Fruit fly (Drosophila melanogaster) whole organism, embryonic: Measurements from ENCODE around the gene Actn3.

Source experiments
- Atf3 ChIP-seq: fragments of 200-800 bp; sonication (Bioruptor generic); optimal IDR thresholded peaks from 3 replicates; lab custom pipeline; 2016; ENCODE audit warnings: missing biosample characterization, missing genetic modification characterization
- B-H1 ChIP-seq: fragments of 200-800 bp; sonication (Bioruptor generic); IDR thresholded peaks from 3 replicates; pipeline ENCODE4 v1.3.6; 2022; ENCODE audit warnings: missing biosample characterization, missing genetic modification characterization
- CG10209 ChIP-seq: fragments of 200-800 bp; sonication (Bioruptor generic); optimal IDR thresholded peaks from 3 replicates; lab custom pipeline; 2017; ENCODE audit warnings: missing biosample characterization, mild to moderate bottlenecking, missing genetic modification characterization, missing genetic modification reagents
- CG10274 ChIP-seq: fragments of 200-800 bp; sonication (Bioruptor generic); optimal IDR thresholded peaks from 3 replicates; lab custom pipeline; 2017; ENCODE audit warnings: missing biosample characterization, mild to moderate bottlenecking, missing genetic modification characterization
- CG10366 ChIP-seq: fragments of 200-800 bp; sonication (Bioruptor generic); IDR thresholded peaks from 2 replicates; pipeline ENCODE4 v1.3.6; 2022; ENCODE audit warnings: missing biosample characterization, missing genetic modification characterization
- CG10462 ChIP-seq: fragments of 200-800 bp; sonication (Bioruptor generic); optimal IDR thresholded peaks from 2 replicates; lab custom pipeline; 2016; ENCODE audit warnings: missing biosample characterization, missing genetic modification characterization
- CG12104 ChIP-seq: fragments of 200-800 bp; sonication (Bioruptor generic); optimal IDR thresholded peaks from 3 replicates; lab custom pipeline; 2016; ENCODE audit warnings: missing biosample characterization, missing genetic modification characterization
- CG12219 ChIP-seq: fragments of 200-800 bp; sonication (Bioruptor generic); optimal IDR thresholded peaks from 3 replicates; lab custom pipeline; 2018; ENCODE audit warnings: missing biosample characterization, mild to moderate bottlenecking, missing genetic modification characterization
- CG12236 ChIP-seq: fragments of 200-800 bp; sonication (Bioruptor generic); optimal IDR thresholded peaks from 2 replicates; lab custom pipeline; 2016; ENCODE audit warnings: missing biosample characterization, missing genetic modification characterization
- CG13424 ChIP-seq: fragments of 200-800 bp; sonication (Bioruptor generic); optimal IDR thresholded peaks from 2 replicates; lab custom pipeline; 2019; ENCODE audit warnings: missing biosample characterization, mild to moderate bottlenecking, missing genetic modification characterization, moderate library complexity
- CG17186 ChIP-seq: fragments of 200-800 bp; sonication (Bioruptor generic); optimal IDR thresholded peaks from 3 replicates; lab custom pipeline; 2017; ENCODE audit warnings: missing biosample characterization, missing genetic modification reagents, missing genetic modification characterization
- CG18476 ChIP-seq: fragments of 200-800 bp; sonication (Bioruptor generic); optimal IDR thresholded peaks from 2 replicates; lab custom pipeline; 2016; ENCODE audit warnings: missing biosample characterization, mild to moderate bottlenecking, missing genetic modification characterization
- CG2202 ChIP-seq: fragments of 200-800 bp; sonication (Bioruptor generic); optimal IDR thresholded peaks from 2 replicates; lab custom pipeline; 2018; ENCODE audit warnings: missing biosample characterization, mild to moderate bottlenecking, missing genetic modification characterization
- CG32772 ChIP-seq: fragments of 200-800 bp; sonication (Bioruptor generic); IDR thresholded peaks from 2 replicates; pipeline ENCODE4 v1.3.6; 2022; ENCODE audit warnings: missing biosample characterization, missing genetic modification characterization
- CG4282 ChIP-seq: fragments of 200-800 bp; sonication (Bioruptor generic); optimal IDR thresholded peaks from 2 replicates; lab custom pipeline; 2016; ENCODE audit warnings: missing biosample characterization, missing genetic modification characterization
- CG5245 ChIP-seq: fragments of 200-800 bp; sonication (Bioruptor generic); optimal IDR thresholded peaks from 3 replicates; lab custom pipeline; 2016; ENCODE audit warnings: missing biosample characterization, missing genetic modification characterization
- CG6254 ChIP-seq: fragments of 200-800 bp; sonication (Bioruptor generic); optimal IDR thresholded peaks from 3 replicates; lab custom pipeline; 2017; ENCODE audit warnings: mild to moderate bottlenecking, missing biosample characterization, missing genetic modification reagents, missing genetic modification characterization
- CG6813 ChIP-seq: fragments of 200-800 bp; sonication (Bioruptor generic); optimal IDR thresholded peaks from 2 replicates; lab custom pipeline; 2017; ENCODE audit warnings: missing biosample characterization, missing genetic modification characterization, mild to moderate bottlenecking, moderate library complexity, missing genetic modification reagents
- CHES-1-like ChIP-seq: fragments of 200-800 bp; sonication (Bioruptor generic); optimal IDR thresholded peaks from 2 replicates; lab custom pipeline; 2016; ENCODE audit warnings: missing biosample characterization, missing genetic modification characterization
- D19A ChIP-seq: fragments of 200-800 bp; optimal IDR thresholded peaks from 3 replicates; lab custom pipeline; 2019; ENCODE audit warnings: missing biosample characterization, mild to moderate bottlenecking, missing genetic modification characterization, moderate library complexity
- Dad ChIP-seq: fragments of 200-800 bp; sonication (Bioruptor generic); optimal IDR thresholded peaks from 3 replicates; lab custom pipeline; 2016; ENCODE audit warnings: missing biosample characterization, missing genetic modification characterization
- HHEX ChIP-seq: fragments of 200-800 bp; sonication (Bioruptor generic); optimal IDR thresholded peaks from 3 replicates; lab custom pipeline; 2017; ENCODE audit warnings: missing biosample characterization, mild to moderate bottlenecking, missing genetic modification characterization, missing genetic modification reagents
- HLH3B ChIP-seq: fragments of 200-800 bp; sonication (Bioruptor generic); IDR thresholded peaks from 2 replicates; pipeline ENCODE4 v1.3.6; 2022; ENCODE audit warnings: missing biosample characterization, missing genetic modification characterization
- Hr39 ChIP-seq: fragments of >200 bp; optimal IDR thresholded peaks from 2 replicates; lab custom pipeline; 2017
- Hr78 ChIP-seq, 2 experiments: fragments of 200-800 bp in 1 of 2; fragments of >200 bp in 1 of 2; sonication (Bioruptor generic) in 1 of 2; optimal IDR thresholded peaks; 2 replicates each; lab custom pipeline; 2017 to 2019; ENCODE audit warnings: missing biosample characterization in 2 of 2, missing genetic modification characterization in 2 of 2, mild to moderate bottlenecking in 1 of 2, moderate library complexity in 1 of 2
- MBD-R2 ChIP-seq: fragments of 200-800 bp; sonication (Bioruptor generic); IDR thresholded peaks from 2 replicates; pipeline ENCODE4 v1.3.6; 2022; ENCODE audit warnings: missing biosample characterization, missing genetic modification characterization
- Med ChIP-seq: fragments of 200-800 bp; sonication (Bioruptor generic); peaks from one replicate; lab custom pipeline; 2016; ENCODE audit warnings: missing biosample characterization, missing genetic modification characterization, mild to moderate bottlenecking, inconsistent platforms, moderate library complexity
- Meics ChIP-seq: fragments of 200-800 bp; sonication (Bioruptor generic); optimal IDR thresholded peaks from 2 replicates; lab custom pipeline; 2017; ENCODE audit warnings: missing biosample characterization, mild to moderate bottlenecking, missing genetic modification characterization
- Sin3A ChIP-seq: fragments of >200 bp; optimal IDR thresholded peaks from 2 replicates; lab custom pipeline; 2018
- ab ChIP-seq: fragments of 200-800 bp; sonication (Bioruptor generic); optimal IDR thresholded peaks from 2 replicates; lab custom pipeline; 2016; ENCODE audit warnings: missing biosample characterization, missing genetic modification characterization
- br ChIP-seq: fragments of >200 bp; optimal IDR thresholded peaks from 2 replicates; lab custom pipeline; 2017
- caup ChIP-seq: fragments of 200-800 bp; sonication (Bioruptor generic); optimal IDR thresholded peaks from 3 replicates; lab custom pipeline; 2017; ENCODE audit warnings: missing biosample characterization, mild to moderate bottlenecking, missing genetic modification characterization, moderate library complexity; ENCODE audit not compliant: severe bottlenecking
- chn ChIP-seq: fragments of 200-800 bp; sonication (Bioruptor generic); optimal IDR thresholded peaks from 2 replicates; lab custom pipeline; 2016; ENCODE audit warnings: missing biosample characterization, missing genetic modification characterization
- crc ChIP-seq: fragments of 200-800 bp; sonication (Bioruptor generic); optimal IDR thresholded peaks from 2 replicates; lab custom pipeline; 2016; ENCODE audit warnings: missing biosample characterization, missing genetic modification characterization
- crol ChIP-seq: fragments of 200-800 bp; sonication (Bioruptor generic); IDR thresholded peaks from 2 replicates; pipeline ENCODE4 v1.3.6; 2022; ENCODE audit warnings: missing biosample characterization, missing genetic modification characterization
- emc ChIP-seq: fragments of 200-800 bp; sonication (Bioruptor generic); optimal IDR thresholded peaks from 2 replicates; lab custom pipeline; 2016; ENCODE audit warnings: missing biosample characterization, missing genetic modification characterization
- en ChIP-seq: fragments of 200-800 bp; sonication (Bioruptor generic); optimal IDR thresholded peaks from 2 replicates; lab custom pipeline; 2016; ENCODE audit warnings: missing biosample characterization, missing genetic modification characterization
- gfzf ChIP-seq: fragments of 200-800 bp; sonication (Bioruptor generic); optimal IDR thresholded peaks from 2 replicates; lab custom pipeline; 2016; ENCODE audit warnings: missing biosample characterization, mild to moderate bottlenecking, missing genetic modification characterization, moderate library complexity
- lola ChIP-seq, 3 experiments: fragments of >200 bp in 2 of 3; fragments of 200-800 bp in 1 of 3; sonication (Bioruptor generic) in 1 of 3; optimal IDR thresholded peaks; 2 replicates each; lab custom pipeline; 2017 to 2019; ENCODE audit warnings: missing biosample characterization in 3 of 3, missing genetic modification characterization in 3 of 3, mild to moderate bottlenecking in 1 of 3, moderate library complexity in 1 of 3
- mam ChIP-seq: fragments of 200-800 bp; sonication (Bioruptor generic); optimal IDR thresholded peaks from 3 replicates; lab custom pipeline; 2016; ENCODE audit warnings: missing biosample characterization, missing genetic modification characterization
- nom ChIP-seq: fragments of 200-800 bp; sonication (Bioruptor generic); optimal IDR thresholded peaks from 2 replicates; lab custom pipeline; 2017; ENCODE audit warnings: missing biosample characterization, missing genetic modification characterization, mild to moderate bottlenecking, moderate library complexity, missing genetic modification reagents
- pan ChIP-seq, 4 experiments: fragments of >200 bp in 3 of 4; fragments of 200-800 bp in 1 of 4; sonication (Bioruptor generic) in 1 of 4; optimal IDR thresholded peaks in 3 of 4; IDR thresholded peaks in 1 of 4; 2 replicates each; pipeline versions ENCODE4 v1.3.6 to Lab custom; 2017 to 2022; ENCODE audit warnings: missing biosample characterization in 2 of 4, missing genetic modification characterization in 2 of 4, mixed read lengths in 1 of 4
- pita ChIP-seq: fragments of 200-800 bp; sonication (Bioruptor generic); optimal IDR thresholded peaks from 2 replicates; lab custom pipeline; 2017; ENCODE audit warnings: missing biosample characterization, mild to moderate bottlenecking, missing genetic modification characterization
- psq ChIP-seq: fragments of 200-800 bp; sonication (Bioruptor generic); optimal IDR thresholded peaks from 2 replicates; lab custom pipeline; 2017; ENCODE audit warnings: missing biosample characterization, missing genetic modification characterization
- pzg ChIP-seq: fragments of 200-800 bp; sonication (Bioruptor generic); optimal IDR thresholded peaks from 3 replicates; lab custom pipeline; 2018; ENCODE audit warnings: missing biosample characterization, mild to moderate bottlenecking, missing genetic modification characterization, moderate library complexity
- salm ChIP-seq: fragments of 200-800 bp; sonication (Bioruptor generic); optimal IDR thresholded peaks from 2 replicates; lab custom pipeline; 2018; ENCODE audit warnings: missing biosample characterization, mild to moderate bottlenecking, missing genetic modification characterization
- sc ChIP-seq, 3 experiments: fragments of >200 bp in 2 of 3; fragments of 200-800 bp in 1 of 3; sonication (Bioruptor generic) in 1 of 3; optimal IDR thresholded peaks; 2 replicates in 2 of 3; 3 replicates in 1 of 3; lab custom pipeline; 2017; ENCODE audit warnings: mild to moderate bottlenecking in 1 of 3, missing biosample characterization in 1 of 3, missing genetic modification characterization in 1 of 3, missing genetic modification reagents in 1 of 3
- sd ChIP-seq: fragments of 200-800 bp; sonication (Bioruptor generic); optimal IDR thresholded peaks from 3 replicates; lab custom pipeline; 2018; ENCODE audit warnings: missing biosample characterization, mild to moderate bottlenecking, missing genetic modification characterization, moderate library complexity
- vfl ChIP-seq: fragments of 200-800 bp; sonication (Bioruptor generic); optimal IDR thresholded peaks from 2 replicates; lab custom pipeline; 2016; ENCODE audit warnings: missing biosample characterization, missing genetic modification characterization
- vvl ChIP-seq: fragments of 200-800 bp; sonication (Bioruptor generic); IDR thresholded peaks from 2 replicates; pipeline ENCODE4 v1.3.6; 2022; ENCODE audit warnings: missing biosample characterization, missing genetic modification characterization
- wdn ChIP-seq: fragments of 200-800 bp; sonication (Bioruptor generic); IDR thresholded peaks from 2 replicates; pipeline ENCODE4 v1.3.6; 2022; ENCODE audit warnings: missing biosample characterization, missing genetic modification characterization

Actn3 gene

dm6 chr3R:16991781-16992180 lies 14.2 kb upstream of the Actn3 start, which contains the start of gene EMC2B (continued):
- TF ChIP-seq CG6254 = no peak
- TF ChIP-seq emc = no peak
- no peak for TF ChIP-seq crol
- TF ChIP-seq pita = no peak
- no peak for TF ChIP-seq MBD-R2
- no peak for TF ChIP-seq caup
- TF ChIP-seq Atf3 (GFP tag; lab: Kevin White, UChicago) = no peak
- TF ChIP-seq vvl (GFP tag; lab: Robert Waterston, UW) = no peak
- no peak for TF ChIP-seq pan (optimal IDR thresholded peaks at IDR 0.05; lab: Kevin White, UChicago)
- TF ChIP-seq pan (GFP tag; optimal IDR thresholded peaks at IDR 0.05 in 1 of 2, IDR thresholded peaks at IDR 0.05 in 1 of 2) = no peak
- TF ChIP-seq mam (GFP tag; lab: Kevin White, UChicago) = peak; percentile 56
- no peak for TF ChIP-seq crc
- TF ChIP-seq wdn = no peak
- TF ChIP-seq gfzf (GFP tag; lab: Kevin White, UChicago) = peak; percentile 87
- TF ChIP-seq br (lab: Kevin White, UChicago) = no peak
- peak; percentile 2 for TF ChIP-seq CG18476 (GFP tag; lab: Kevin White, UChicago)
- TF ChIP-seq psq = no peak
- TF ChIP-seq HHEX = no peak
- TF ChIP-seq D19A (tag; lab: Kevin White, UChicago) = peak; percentile 81
- TF ChIP-seq sc (optimal IDR thresholded peaks at IDR 0.05; lab: Kevin White, UChicago) = no peak
- TF ChIP-seq sc (GFP tag; optimal IDR thresholded peaks at IDR 0.05; lab: Kevin White, UChicago) = no peak
- TF ChIP-seq nom = no peak
- peak; percentile 83 for TF ChIP-seq Med (GFP tag; lab: Kevin White, UChicago)
- no peak for TF ChIP-seq Dad (GFP tag; lab: Kevin White, UChicago)
- no peak for TF ChIP-seq salm
- no peak for TF ChIP-seq Sin3A (lab: Kevin White, UChicago)
- no peak for TF ChIP-seq CG32772 (GFP tag; lab: Robert Waterston, UW)
- TF ChIP-seq CG12104 (GFP tag; lab: Kevin White, UChicago) = no peak
- no peak for TF ChIP-seq CG5245 (GFP tag; lab: Kevin White, UChicago)
- peak; percentile 49 for TF ChIP-seq vfl
- TF ChIP-seq sd (tag; lab: Kevin White, UChicago) = no peak
- TF ChIP-seq chn (GFP tag; lab: Kevin White, UChicago) = no peak
- TF ChIP-seq CG12236 (GFP tag; lab: Kevin White, UChicago) = no peak
- no peak for TF ChIP-seq CG10462 (GFP tag; lab: Kevin White, UChicago)
- no peak for TF ChIP-seq Hr78 (GFP tag; optimal IDR thresholded peaks at IDR 0.05; lab: Kevin White, UChicago)
- TF ChIP-seq CHES-1-like (GFP tag; lab: Kevin White, UChicago) = no peak
- no peak for TF ChIP-seq CG10209 (GFP tag; lab: Kevin White, UChicago)
- TF ChIP-seq CG10274 (GFP tag; lab: Kevin White, UChicago) = no peak
- TF ChIP-seq B-H1 (GFP tag; lab: Robert Waterston, UW) = no peak
- TF ChIP-seq CG2202 (tag; lab: Kevin White, UChicago) = no peak
- no peak for TF ChIP-seq en (GFP tag; lab: Kevin White, UChicago)
- no peak for TF ChIP-seq CG6813 (GFP tag; lab: Kevin White, UChicago)
- TF ChIP-seq CG13424 = peak; percentile 43
- TF ChIP-seq Hr39 = no peak
- TF ChIP-seq Meics (GFP tag; lab: Kevin White, UChicago) = peak; percentile 23
- no peak for TF ChIP-seq CG4282 (GFP tag; lab: Kevin White, UChicago)
- TF ChIP-seq HLH3B = no peak
- no peak for TF ChIP-seq CG10366 (GFP tag; lab: Robert Waterston, UW)
- TF ChIP-seq pzg (GFP tag; lab: Kevin White, UChicago) = peak; percentile 71
- TF ChIP-seq CG12219 (GFP tag; lab: Kevin White, UChicago) = no peak
- no peak for TF ChIP-seq ab (GFP tag; lab: Kevin White, UChicago)
- TF ChIP-seq CG17186 (GFP tag; lab: Kevin White, UChicago) = no peak
- peak in 1 of 3 experiments; percentile 16 for TF ChIP-seq lola (GFP tag; optimal IDR thresholded peaks at IDR 0.05; lab: Kevin White, UChicago)
